Worm (Caenorhabditis elegans) whole organism, L1 larva: Measurements from ENCODE around the gene srh-132.

Experiments used
- C34B4.2 ChIP-seq: sonication (generic microtip); optimal IDR thresholded peaks from 2 replicates; lab custom pipeline; 2017; ENCODE audit warnings: mild to moderate bottlenecking, missing genetic modification characterization, missing compliant biosample characterization
- aha-1 ChIP-seq: fragments of 150-350 bp; optimal IDR thresholded peaks from 2 replicates; lab custom pipeline; 2014; ENCODE audit warnings: missing biosample characterization, missing genetic modification characterization
- lin-15B ChIP-seq: fragments of 150-350 bp; sonication (generic microtip); optimal IDR thresholded peaks from 3 replicates; lab custom pipeline; 2014; ENCODE audit warnings: missing biosample characterization, missing genetic modification characterization
- mef-2 ChIP-seq: fragments of 150-350 bp; optimal IDR thresholded peaks from 2 replicates; lab custom pipeline; 2014; ENCODE audit warnings: missing biosample characterization, missing genetic modification characterization
- mep-1 ChIP-seq: fragments of 150-350 bp; optimal IDR thresholded peaks from 2 replicates; lab custom pipeline; 2014; ENCODE audit warnings: missing biosample characterization, missing genetic modification characterization
- nhr-237 ChIP-seq: fragments of 150-350 bp; optimal IDR thresholded peaks from 2 replicates; lab custom pipeline; 2014; ENCODE audit warnings: missing biosample characterization, missing genetic modification characterization
- nhr-76 ChIP-seq: sonication (generic microtip); optimal IDR thresholded peaks from 2 replicates; lab custom pipeline; 2017; ENCODE audit warnings: missing biosample characterization, missing genetic modification characterization
- skn-1 ChIP-seq: fragments of 150-350 bp; optimal IDR thresholded peaks from 2 replicates; lab custom pipeline; 2014; ENCODE audit warnings: missing biosample characterization, missing genetic modification characterization
- swsn-7 ChIP-seq: sonication (generic microtip); optimal IDR thresholded peaks from 2 replicates; lab custom pipeline; 2016; ENCODE audit warnings: missing genetic modification characterization, missing compliant biosample characterization
- unc-98 ChIP-seq: fragments of 200-800 bp; sonication (Bioruptor generic); IDR thresholded peaks from 2 replicates; pipeline ENCODE4 v1.3.6; 2022; ENCODE audit warnings: missing genetic modification characterization, missing compliant biosample characterization
- ztf-11 ChIP-seq, 2 experiments: sonication (generic microtip); optimal IDR thresholded peaks; 2 replicates each; lab custom pipeline; 2016 to 2017; ENCODE audit warnings: missing genetic modification characterization in 2 of 2, missing biosample characterization in 1 of 2, missing compliant biosample characterization in 1 of 2

- TF ChIP-seq mep-1: no peak
- no peak for TF ChIP-seq mef-2 (tag; lab: Kevin White, UChicago)
- no peak for TF ChIP-seq C34B4.2
- TF ChIP-seq skn-1 (tag; lab: Kevin White, UChicago): no peak
- no peak for TF ChIP-seq aha-1
- no peak for TF ChIP-seq lin-15B (tag; lab: Kevin White, UChicago)
- no peak for TF ChIP-seq ztf-11 (tag; optimal IDR thresholded peaks at IDR 0.05; lab: Kevin White, UChicago)
- no peak for TF ChIP-seq swsn-7 (tag; lab: Kevin White, UChicago)
- no peak for TF ChIP-seq nhr-237
- TF ChIP-seq nhr-76 (tag; lab: Kevin White, UChicago): no peak
- no peak for TF ChIP-seq unc-98 (GFP tag; lab: Robert Waterston, UW)
Observed at ce11 chrV:17429262-17429661, 19.2 kb downstream of the srh-132 start.
